Fruit fly (Drosophila melanogaster) whole organism, embryonic: ENCODE data around the gene Ogdh.

Experiments used
- CG10274 ChIP-seq: fragments of 200-800 bp; sonication (Bioruptor generic); optimal IDR thresholded peaks from 3 replicates; lab custom pipeline; 2017; ENCODE audit warnings: missing biosample characterization, mild to moderate bottlenecking, missing genetic modification characterization
- CG10366 ChIP-seq: fragments of 200-800 bp; sonication (Bioruptor generic); IDR thresholded peaks from 2 replicates; pipeline ENCODE4 v1.3.6; 2022; ENCODE audit warnings: missing biosample characterization, missing genetic modification characterization
- CG11560 ChIP-seq: fragments of 200-800 bp; sonication (Bioruptor generic); IDR thresholded peaks from 3 replicates; pipeline ENCODE4 v1.3.6; 2022; ENCODE audit warnings: missing biosample characterization, missing genetic modification characterization
- CG12769 ChIP-seq: fragments of 200-800 bp; sonication (Bioruptor generic); optimal IDR thresholded peaks from 2 replicates; lab custom pipeline; 2019; ENCODE audit warnings: missing biosample characterization, mild to moderate bottlenecking, missing genetic modification characterization, moderate library complexity
- CG12942 ChIP-seq: fragments of 200-800 bp; sonication (Bioruptor generic); optimal IDR thresholded peaks from 3 replicates; lab custom pipeline; 2016; ENCODE audit warnings: missing biosample characterization, missing genetic modification characterization
- CG14441 ChIP-seq: fragments of 200-800 bp; sonication (Bioruptor generic); IDR thresholded peaks from 2 replicates; pipeline ENCODE4 v1.3.6; 2022; ENCODE audit warnings: missing biosample characterization, missing genetic modification characterization
- CG14860 ChIP-seq: fragments of 200-800 bp; sonication (Bioruptor generic); IDR thresholded peaks from 3 replicates; pipeline ENCODE4 v1.3.6; 2022; ENCODE audit warnings: missing biosample characterization, missing genetic modification characterization; ENCODE audit not compliant: partially characterized antibody
- CG17802 ChIP-seq: fragments of 200-800 bp; sonication (Bioruptor generic); optimal IDR thresholded peaks from 2 replicates; lab custom pipeline; 2018; ENCODE audit warnings: missing biosample characterization, mild to moderate bottlenecking, missing genetic modification characterization, moderate library complexity
- CG4854 ChIP-seq: fragments of 200-800 bp; sonication (Bioruptor generic); optimal IDR thresholded peaks from 2 replicates; lab custom pipeline; 2016; ENCODE audit warnings: missing biosample characterization, missing genetic modification characterization, inconsistent platforms
- CG6683 ChIP-seq: fragments of 200-800 bp; sonication (Bioruptor generic); optimal IDR thresholded peaks from 2 replicates; lab custom pipeline; 2017; ENCODE audit warnings: missing biosample characterization, mild to moderate bottlenecking, missing genetic modification characterization, missing genetic modification reagents
- CG7745 ChIP-seq: fragments of 200-800 bp; sonication (Bioruptor generic); optimal IDR thresholded peaks from 2 replicates; lab custom pipeline; 2018; ENCODE audit warnings: missing biosample characterization, mild to moderate bottlenecking, missing genetic modification characterization, moderate library complexity
- CG9609 ChIP-seq: fragments of 200-800 bp; sonication (Bioruptor generic); optimal IDR thresholded peaks from 3 replicates; lab custom pipeline; 2016; ENCODE audit warnings: missing biosample characterization, missing genetic modification characterization
- CoRest ChIP-seq: fragments of 200-800 bp; sonication (Bioruptor generic); optimal IDR thresholded peaks from 3 replicates; lab custom pipeline; 2018; ENCODE audit warnings: missing biosample characterization, mild to moderate bottlenecking, missing genetic modification characterization, moderate library complexity
- Dbx ChIP-seq: fragments of 200-800 bp; sonication (Bioruptor generic); IDR thresholded peaks from 3 replicates; pipeline ENCODE4 v1.3.6; 2022; ENCODE audit warnings: missing biosample characterization, missing genetic modification characterization
- Dip2 ChIP-seq: fragments of 200-800 bp; sonication (Bioruptor generic); IDR thresholded peaks from 2 replicates; pipeline ENCODE4 v1.3.6; 2022; ENCODE audit warnings: missing biosample characterization, missing genetic modification characterization
- HLH4C ChIP-seq: fragments of 200-800 bp; sonication (Bioruptor generic); IDR thresholded peaks from 3 replicates; pipeline ENCODE4 v1.3.6; 2022; ENCODE audit warnings: missing biosample characterization, missing genetic modification characterization; ENCODE audit not compliant: partially characterized antibody
- HmgZ ChIP-seq: fragments of 200-800 bp; sonication (Bioruptor generic); optimal IDR thresholded peaks from 2 replicates; lab custom pipeline; 2018; ENCODE audit warnings: missing biosample characterization, mild to moderate bottlenecking, missing genetic modification characterization
- Hr39 ChIP-seq: fragments of >200 bp; optimal IDR thresholded peaks from 2 replicates; lab custom pipeline; 2017
- Hr51 ChIP-seq, 2 experiments: fragments of 200-800 bp; sonication (Bioruptor generic); optimal IDR thresholded peaks; 2 replicates in 1 of 2; 3 replicates in 1 of 2; lab custom pipeline; 2016 to 2018; ENCODE audit warnings: missing biosample characterization in 2 of 2, missing genetic modification characterization in 2 of 2, mild to moderate bottlenecking in 1 of 2, moderate library complexity in 1 of 2
- MESR4 ChIP-seq: fragments of 200-800 bp; sonication (Bioruptor generic); optimal IDR thresholded peaks from 2 replicates; lab custom pipeline; 2018; ENCODE audit warnings: missing biosample characterization, mild to moderate bottlenecking, missing genetic modification characterization, moderate library complexity
- MTF-1 ChIP-seq: fragments of 200-800 bp; sonication (Bioruptor generic); optimal IDR thresholded peaks from 2 replicates; lab custom pipeline; 2018; ENCODE audit warnings: missing biosample characterization, mild to moderate bottlenecking, missing genetic modification characterization, borderline replicate concordance
- PHDP ChIP-seq: fragments of 200-800 bp; sonication (Bioruptor generic); optimal IDR thresholded peaks from 3 replicates; lab custom pipeline; 2018; ENCODE audit warnings: missing biosample characterization, mild to moderate bottlenecking, missing genetic modification characterization, moderate library complexity
- Ptx1 ChIP-seq: fragments of 200-800 bp; sonication (Bioruptor generic); IDR thresholded peaks from 2 replicates; pipeline ENCODE4 v1.3.6; 2022; ENCODE audit warnings: missing biosample characterization, missing genetic modification characterization
- Ravus ChIP-seq: fragments of 200-800 bp; sonication (Bioruptor generic); IDR thresholded peaks from 2 replicates; pipeline ENCODE4 v1.3.6; 2022; ENCODE audit warnings: missing biosample characterization, missing genetic modification characterization
- Rx ChIP-seq: fragments of 200-800 bp; sonication (Bioruptor generic); IDR thresholded peaks from 2 replicates; pipeline ENCODE4 v1.3.6; 2022; ENCODE audit warnings: missing biosample characterization, missing genetic modification characterization
- Sox100B ChIP-seq: fragments of 200-800 bp; sonication (Bioruptor generic); optimal IDR thresholded peaks from 3 replicates; lab custom pipeline; 2018; ENCODE audit warnings: missing biosample characterization, mild to moderate bottlenecking, missing genetic modification characterization
- Sry-δ ChIP-seq: fragments of 200-800 bp; sonication (Bioruptor generic); optimal IDR thresholded peaks from 2 replicates; lab custom pipeline; 2016; ENCODE audit warnings: missing biosample characterization, missing genetic modification characterization
- Stat92E ChIP-seq, 3 experiments: fragments of >200 bp in 2 of 3; fragments of 200-800 bp in 1 of 3; sonication (Bioruptor generic) in 1 of 3; optimal IDR thresholded peaks; 2 replicates each; lab custom pipeline; 2017 to 2019; ENCODE audit warnings: missing biosample characterization in 3 of 3, missing genetic modification characterization in 3 of 3, mild to moderate bottlenecking in 1 of 3, moderate library complexity in 1 of 3
- Usf ChIP-seq: fragments of 200-800 bp; sonication (Bioruptor generic); optimal IDR thresholded peaks from 2 replicates; lab custom pipeline; 2017; ENCODE audit warnings: missing genotype, missing biosample characterization, missing genetic modification characterization
- caup ChIP-seq: fragments of 200-800 bp; sonication (Bioruptor generic); optimal IDR thresholded peaks from 3 replicates; lab custom pipeline; 2017; ENCODE audit warnings: missing biosample characterization, mild to moderate bottlenecking, missing genetic modification characterization, moderate library complexity; ENCODE audit not compliant: severe bottlenecking
- ci ChIP-seq: fragments of 200-800 bp; sonication (Bioruptor generic); IDR thresholded peaks from 3 replicates; pipeline ENCODE4 v1.3.6; 2022; ENCODE audit warnings: missing biosample characterization, missing genetic modification characterization
- da ChIP-seq: fragments of 200-800 bp; sonication (Bioruptor generic); optimal IDR thresholded peaks from 2 replicates; lab custom pipeline; 2016; ENCODE audit warnings: missing biosample characterization, missing genetic modification characterization
- dimm ChIP-seq: fragments of 200-800 bp; sonication (Bioruptor generic); IDR thresholded peaks from 2 replicates; pipeline ENCODE4 v1.3.6; 2022; ENCODE audit warnings: missing biosample characterization, missing genetic modification characterization
- en ChIP-seq: fragments of 200-800 bp; sonication (Bioruptor generic); optimal IDR thresholded peaks from 2 replicates; lab custom pipeline; 2016; ENCODE audit warnings: missing biosample characterization, missing genetic modification characterization
- grn ChIP-seq: fragments of 200-800 bp; sonication (Bioruptor generic); optimal IDR thresholded peaks from 3 replicates; lab custom pipeline; 2017; ENCODE audit warnings: missing biosample characterization, missing genetic modification characterization
- lab ChIP-seq: fragments of 200-800 bp; sonication (Bioruptor generic); optimal IDR thresholded peaks from 3 replicates; lab custom pipeline; 2017; ENCODE audit warnings: missing biosample characterization, missing genetic modification characterization, mild to moderate bottlenecking, moderate library complexity, missing genetic modification reagents
- luna ChIP-seq: fragments of 200-800 bp; sonication (Bioruptor generic); optimal IDR thresholded peaks from 2 replicates; lab custom pipeline; 2016; ENCODE audit warnings: missing biosample characterization, missing genetic modification characterization
- org-1 ChIP-seq: fragments of 200-800 bp; sonication (Bioruptor generic); optimal IDR thresholded peaks from 2 replicates; lab custom pipeline; 2017; ENCODE audit warnings: missing biosample characterization, missing genetic modification characterization
- p53 ChIP-seq: fragments of 200-800 bp; sonication (Bioruptor generic); optimal IDR thresholded peaks from 2 replicates; lab custom pipeline; 2016; ENCODE audit warnings: missing biosample characterization, missing genetic modification characterization
- pan ChIP-seq, 4 experiments: fragments of >200 bp in 3 of 4; fragments of 200-800 bp in 1 of 4; sonication (Bioruptor generic) in 1 of 4; optimal IDR thresholded peaks in 3 of 4; IDR thresholded peaks in 1 of 4; 2 replicates each; pipeline versions ENCODE4 v1.3.6 to Lab custom; 2017 to 2022; ENCODE audit warnings: missing biosample characterization in 2 of 4, missing genetic modification characterization in 2 of 4, mixed read lengths in 1 of 4
- pzg ChIP-seq: fragments of 200-800 bp; sonication (Bioruptor generic); optimal IDR thresholded peaks from 3 replicates; lab custom pipeline; 2018; ENCODE audit warnings: missing biosample characterization, mild to moderate bottlenecking, missing genetic modification characterization, moderate library complexity
- run ChIP-seq: fragments of 200-800 bp; sonication (Bioruptor generic); optimal IDR thresholded peaks from 3 replicates; lab custom pipeline; 2018; ENCODE audit warnings: missing biosample characterization, mild to moderate bottlenecking, missing genetic modification characterization
- salm ChIP-seq: fragments of 200-800 bp; sonication (Bioruptor generic); optimal IDR thresholded peaks from 2 replicates; lab custom pipeline; 2018; ENCODE audit warnings: missing biosample characterization, mild to moderate bottlenecking, missing genetic modification characterization
- sc ChIP-seq, 3 experiments: fragments of >200 bp in 2 of 3; fragments of 200-800 bp in 1 of 3; sonication (Bioruptor generic) in 1 of 3; optimal IDR thresholded peaks; 2 replicates in 2 of 3; 3 replicates in 1 of 3; lab custom pipeline; 2017; ENCODE audit warnings: mild to moderate bottlenecking in 1 of 3, missing biosample characterization in 1 of 3, missing genetic modification characterization in 1 of 3, missing genetic modification reagents in 1 of 3
- tgo ChIP-seq: fragments of 200-800 bp; sonication (Bioruptor generic); IDR thresholded peaks from 3 replicates; pipeline ENCODE4 v1.3.6; 2022; ENCODE audit warnings: missing biosample characterization, missing genetic modification characterization
- tin ChIP-seq: fragments of 200-800 bp; sonication (Bioruptor generic); optimal IDR thresholded peaks from 3 replicates; lab custom pipeline; 2016; ENCODE audit warnings: missing biosample characterization, missing genetic modification characterization
- unc-4 ChIP-seq: fragments of 200-800 bp; sonication (Bioruptor generic); IDR thresholded peaks from 2 replicates; pipeline ENCODE4 v1.3.6; 2022; ENCODE audit warnings: missing biosample characterization, missing genetic modification characterization; ENCODE audit not compliant: partially characterized antibody

The Ogdh gene

dm6 chr3L:17015663-17016575, 61.3 kb downstream of the Ogdh start, which contains the start of the genes CG6664 and CG7728 (continued):
- no peak for TF ChIP-seq run (tag; lab: Kevin White, UChicago)
- peak; percentile 44 for TF ChIP-seq tin (GFP tag; lab: Kevin White, UChicago)
- TF ChIP-seq Hr51 (GFP tag; optimal IDR thresholded peaks at IDR 0.05; lab: Kevin White, UChicago) = no peak
- no peak for TF ChIP-seq caup (GFP tag; lab: Kevin White, UChicago)
- TF ChIP-seq dimm (GFP tag; lab: Robert Waterston, UW) = no peak
- TF ChIP-seq Stat92E (GFP tag; optimal IDR thresholded peaks at IDR 0.05; lab: Kevin White, UChicago) = peak in 1 of 3 experiments; percentile 6
- peak; percentile 89 for TF ChIP-seq Sry-δ (GFP tag; lab: Kevin White, UChicago)
- TF ChIP-seq CG11560 (tag; lab: Robert Waterston, UW) = no peak
- TF ChIP-seq salm = no peak
- peak; percentile 54 for TF ChIP-seq MTF-1 (GFP tag; lab: Kevin White, UChicago)
- peak; percentile 15 for TF ChIP-seq CG17802
- peak; percentile 60 for TF ChIP-seq Ptx1 (GFP tag; lab: Robert Waterston, UW)
- TF ChIP-seq CG10366 (GFP tag; lab: Robert Waterston, UW) = peak; percentile 52
- TF ChIP-seq CoRest (tag; lab: Kevin White, UChicago) = peak; percentile 80
- TF ChIP-seq CG10274 (GFP tag; lab: Kevin White, UChicago) = no peak
- no peak for TF ChIP-seq en
- peak; percentile 37 for TF ChIP-seq CG9609 (GFP tag; lab: Kevin White, UChicago)
- peak; percentile 54; the same call in 2 of the 3 replicates for TF ChIP-seq Dbx
- TF ChIP-seq sc (optimal IDR thresholded peaks at IDR 0.05; lab: Kevin White, UChicago) = no peak
- peak; percentile 24 for TF ChIP-seq sc (GFP tag; optimal IDR thresholded peaks at IDR 0.05; lab: Kevin White, UChicago)
- peak; percentile 40 for TF ChIP-seq CG12942 (GFP tag; lab: Kevin White, UChicago)
- no peak for TF ChIP-seq luna (GFP tag; lab: Kevin White, UChicago)
- no peak for TF ChIP-seq lab (GFP tag; lab: Kevin White, UChicago)
- TF ChIP-seq p53 (GFP tag; lab: Kevin White, UChicago) = no peak
- TF ChIP-seq org-1 (GFP tag; lab: Kevin White, UChicago) = no peak
- no peak for TF ChIP-seq Ravus

dm6 chr3L:17016576-17016917, 61.9 kb downstream of the Ogdh start:
- TF ChIP-seq pzg (GFP tag; lab: Kevin White, UChicago) (no peak), CG4854 (GFP tag; lab: Kevin White, UChicago) (no peak), HmgZ (tag; lab: Kevin White, UChicago) (no peak), PHDP (tag; lab: Kevin White, UChicago) (no peak), pan (optimal IDR thresholded peaks at IDR 0.05; lab: Kevin White, UChicago) (no peak), pan (GFP tag; optimal IDR thresholded peaks at IDR 0.05 in 1 of 2, IDR thresholded peaks at IDR 0.05 in 1 of 2) (peak in 1 of 2 experiments; percentile 1), CG14441 (GFP tag; lab: Robert Waterston, UW) (no peak), HLH4C (GFP tag; lab: Robert Waterston, UW) (0 out of 3 replicates have a peak, but pooled peaks have one; percentile 3), CG14860 (GFP tag; lab: Robert Waterston, UW) (0 out of 3 replicates have a peak, but pooled peaks have one; percentile 45), ci (GFP tag; lab: Robert Waterston, UW) (peak; percentile 1; the same call in 1 of the 3 replicates), CG6683 (GFP tag; lab: Kevin White, UChicago) (no peak), Sox100B (GFP tag; lab: Kevin White, UChicago) (no peak), CG7745 (tag; lab: Kevin White, UChicago) (no peak), tgo (GFP tag; lab: Robert Waterston, UW) (no peak), da (GFP tag; lab: Kevin White, UChicago) (no peak), Usf (GFP tag; lab: Kevin White, UChicago) (no peak), unc-4 (peak; percentile 9; the same call in 1 of the 2 replicates), CG12769 (tag; lab: Kevin White, UChicago) (no peak), Dip2 (GFP tag; lab: Robert Waterston, UW) (no peak), MESR4 (peak; percentile 52), grn (GFP tag; lab: Kevin White, UChicago) (no peak), Hr39 (no peak), run (tag; lab: Kevin White, UChicago) (no peak), Rx (GFP tag; lab: Robert Waterston, UW) (no peak)
